Fruit fly (Drosophila melanogaster) whole organism, embryonic: ENCODE data around the gene SNRPG.

Experiments
- Atf6 ChIP-seq: fragments of 200-800 bp; sonication (Bioruptor generic); IDR thresholded peaks from 2 replicates; pipeline ENCODE4 v1.3.6; 2022; ENCODE audit warnings: missing biosample characterization, missing genetic modification characterization
- Awh ChIP-seq: fragments of 200-800 bp; sonication (Bioruptor generic); IDR thresholded peaks from 2 replicates; pipeline ENCODE4, ENCODE4 v1.3.6; 2022; ENCODE audit warnings: missing biosample characterization, missing genetic modification characterization
- B-H1 ChIP-seq: fragments of 200-800 bp; sonication (Bioruptor generic); IDR thresholded peaks from 3 replicates; pipeline ENCODE4 v1.3.6; 2022; ENCODE audit warnings: missing biosample characterization, missing genetic modification characterization
- BEAF-32 ChIP-seq: fragments of 200-800 bp; sonication (Bioruptor generic); optimal IDR thresholded peaks from 3 replicates; lab custom pipeline; 2017; ENCODE audit warnings: missing biosample characterization, missing genetic modification characterization, mild to moderate bottlenecking, moderate library complexity, missing genetic modification reagents
- Bteb2 ChIP-seq: fragments of 200-800 bp; sonication (Bioruptor generic); optimal IDR thresholded peaks from 2 replicates; lab custom pipeline; 2016; ENCODE audit warnings: missing biosample characterization, missing genetic modification characterization
- CG10462 ChIP-seq: fragments of 200-800 bp; sonication (Bioruptor generic); optimal IDR thresholded peaks from 2 replicates; lab custom pipeline; 2016; ENCODE audit warnings: missing biosample characterization, missing genetic modification characterization
- CG10565 ChIP-seq: fragments of 200-800 bp; sonication (Bioruptor generic); optimal IDR thresholded peaks from 3 replicates; lab custom pipeline; 2016; ENCODE audit warnings: missing biosample characterization, mild to moderate bottlenecking, missing genetic modification characterization
- CG11398 ChIP-seq: fragments of 200-800 bp; sonication (Bioruptor generic); optimal IDR thresholded peaks from 2 replicates; lab custom pipeline; 2016; ENCODE audit warnings: missing biosample characterization, missing genetic modification characterization
- CG12391 ChIP-seq: fragments of 200-800 bp; sonication (Bioruptor generic); optimal IDR thresholded peaks from 3 replicates; lab custom pipeline; 2018; ENCODE audit warnings: missing biosample characterization, mild to moderate bottlenecking, missing genetic modification characterization, moderate library complexity
- CG12744 ChIP-seq: fragments of 200-800 bp; sonication (Bioruptor generic); optimal IDR thresholded peaks from 2 replicates; lab custom pipeline; 2016; ENCODE audit warnings: missing biosample characterization, missing genetic modification characterization
- CG12769 ChIP-seq: fragments of 200-800 bp; sonication (Bioruptor generic); optimal IDR thresholded peaks from 2 replicates; lab custom pipeline; 2019; ENCODE audit warnings: missing biosample characterization, mild to moderate bottlenecking, missing genetic modification characterization, moderate library complexity
- CG13624 ChIP-seq: fragments of 200-800 bp; sonication (Bioruptor generic); optimal IDR thresholded peaks from 2 replicates; lab custom pipeline; 2016; ENCODE audit warnings: missing biosample characterization, missing genetic modification characterization
- CG15601 ChIP-seq: fragments of 200-800 bp; sonication (Bioruptor generic); optimal IDR thresholded peaks from 3 replicates; lab custom pipeline; 2019; ENCODE audit warnings: missing biosample characterization, mild to moderate bottlenecking, missing genetic modification characterization, moderate library complexity
- CG1603 ChIP-seq: fragments of 200-800 bp; sonication (Bioruptor generic); optimal IDR thresholded peaks from 2 replicates; lab custom pipeline; 2019; ENCODE audit warnings: missing biosample characterization, mild to moderate bottlenecking, missing genetic modification characterization, moderate library complexity
- CG18476 ChIP-seq: fragments of 200-800 bp; sonication (Bioruptor generic); optimal IDR thresholded peaks from 2 replicates; lab custom pipeline; 2016; ENCODE audit warnings: missing biosample characterization, mild to moderate bottlenecking, missing genetic modification characterization
- CG18599 ChIP-seq: fragments of 200-800 bp; sonication (Bioruptor generic); optimal IDR thresholded peaks from 3 replicates; lab custom pipeline; 2017; ENCODE audit warnings: missing biosample characterization, missing genetic modification characterization, mild to moderate bottlenecking, moderate library complexity, missing genetic modification reagents
- CG2875 ChIP-seq: fragments of 200-800 bp; sonication (Bioruptor generic); optimal IDR thresholded peaks from 2 replicates; lab custom pipeline; 2017; ENCODE audit warnings: missing biosample characterization, mild to moderate bottlenecking, missing genetic modification characterization, missing genetic modification reagents
- CG4854 ChIP-seq: fragments of 200-800 bp; sonication (Bioruptor generic); optimal IDR thresholded peaks from 2 replicates; lab custom pipeline; 2016; ENCODE audit warnings: missing biosample characterization, missing genetic modification characterization, inconsistent platforms
- CG7556 ChIP-seq: fragments of 200-800 bp; sonication (Bioruptor generic); optimal IDR thresholded peaks from 2 replicates; lab custom pipeline; 2017; ENCODE audit warnings: missing biosample characterization, mild to moderate bottlenecking, missing genetic modification characterization
- CG7928 ChIP-seq: fragments of 200-800 bp; sonication (Bioruptor generic); optimal IDR thresholded peaks from 2 replicates; lab custom pipeline; 2017; ENCODE audit warnings: missing biosample characterization, mild to moderate bottlenecking, missing genetic modification characterization
- CG8765 ChIP-seq: fragments of 200-800 bp; sonication (Bioruptor generic); IDR thresholded peaks from 2 replicates; pipeline ENCODE4 v1.3.6; 2022; ENCODE audit warnings: missing biosample characterization, missing genetic modification characterization
- Dad ChIP-seq: fragments of 200-800 bp; sonication (Bioruptor generic); optimal IDR thresholded peaks from 3 replicates; lab custom pipeline; 2016; ENCODE audit warnings: missing biosample characterization, missing genetic modification characterization
- Dbx ChIP-seq: fragments of 200-800 bp; sonication (Bioruptor generic); IDR thresholded peaks from 3 replicates; pipeline ENCODE4 v1.3.6; 2022; ENCODE audit warnings: missing biosample characterization, missing genetic modification characterization
- HLH3B ChIP-seq: fragments of 200-800 bp; sonication (Bioruptor generic); IDR thresholded peaks from 2 replicates; pipeline ENCODE4 v1.3.6; 2022; ENCODE audit warnings: missing biosample characterization, missing genetic modification characterization
- HLHmδ ChIP-seq: fragments of 200-800 bp; sonication (Bioruptor generic); optimal IDR thresholded peaks from 2 replicates; lab custom pipeline; 2018; ENCODE audit warnings: missing biosample characterization, mild to moderate bottlenecking, missing genetic modification characterization, moderate library complexity
- Hey ChIP-seq: fragments of 200-800 bp; sonication (Bioruptor generic); optimal IDR thresholded peaks from 3 replicates; lab custom pipeline; 2018; ENCODE audit warnings: missing biosample characterization, mild to moderate bottlenecking, missing genetic modification characterization
- MESR4 ChIP-seq: fragments of 200-800 bp; sonication (Bioruptor generic); optimal IDR thresholded peaks from 2 replicates; lab custom pipeline; 2018; ENCODE audit warnings: missing biosample characterization, mild to moderate bottlenecking, missing genetic modification characterization, moderate library complexity
- NC2α ChIP-seq: fragments of 200-800 bp; sonication (Bioruptor generic); optimal IDR thresholded peaks from 2 replicates; lab custom pipeline; 2016; ENCODE audit warnings: missing biosample characterization, missing genetic modification characterization
- Oli ChIP-seq: fragments of 200-800 bp; sonication (Bioruptor generic); optimal IDR thresholded peaks from 2 replicates; lab custom pipeline; 2018; ENCODE audit warnings: missing biosample characterization, mild to moderate bottlenecking, missing genetic modification characterization, moderate library complexity
- Opbp ChIP-seq: fragments of 200-800 bp; sonication (Bioruptor generic); IDR thresholded peaks from 3 replicates; pipeline ENCODE4 v1.3.6; 2022; ENCODE audit warnings: missing biosample characterization, missing genetic modification characterization; ENCODE audit not compliant: partially characterized antibody
- Scr ChIP-seq: fragments of 200-800 bp; sonication (Bioruptor generic); IDR thresholded peaks from 2 replicates; pipeline ENCODE4 v1.3.6; 2022; ENCODE audit warnings: missing biosample characterization, missing genetic modification characterization; ENCODE audit not compliant: partially characterized antibody
- Vsx1 ChIP-seq: fragments of 200-800 bp; sonication (Bioruptor generic); optimal IDR thresholded peaks from 2 replicates; lab custom pipeline; 2017; ENCODE audit warnings: missing biosample characterization, mild to moderate bottlenecking, missing genetic modification characterization, missing genetic modification reagents
- bab2 ChIP-seq: fragments of 200-800 bp; sonication (Bioruptor generic); optimal IDR thresholded peaks from 2 replicates; lab custom pipeline; 2016; ENCODE audit warnings: missing biosample characterization, missing genetic modification characterization
- cas ChIP-seq: fragments of 200-800 bp; sonication (Bioruptor generic); IDR thresholded peaks from 2 replicates; pipeline ENCODE4 v1.3.6; 2022; ENCODE audit warnings: missing biosample characterization, missing genetic modification characterization
- corto ChIP-seq: fragments of 200-800 bp; sonication (Bioruptor generic); optimal IDR thresholded peaks from 2 replicates; lab custom pipeline; 2016; ENCODE audit warnings: missing biosample characterization, mild to moderate bottlenecking, missing genetic modification characterization, moderate library complexity
- eve ChIP-seq, 2 experiments: fragments of >200 bp; optimal IDR thresholded peaks; 2 replicates each; lab custom pipeline; 2017; ENCODE audit warnings: missing biosample characterization in 2 of 2, missing genetic modification characterization in 2 of 2
- fd64A ChIP-seq: fragments of 200-800 bp; sonication (Bioruptor generic); optimal IDR thresholded peaks from 3 replicates; lab custom pipeline; 2018; ENCODE audit warnings: missing biosample characterization, mild to moderate bottlenecking, missing genetic modification characterization
- fru ChIP-seq: fragments of >200 bp; optimal IDR thresholded peaks from 2 replicates; lab custom pipeline; 2017
- hbn ChIP-seq: fragments of 200-800 bp; sonication (Bioruptor generic); IDR thresholded peaks from 2 replicates; pipeline ENCODE4 v1.3.6; 2022; ENCODE audit warnings: missing biosample characterization, missing genetic modification characterization; ENCODE audit not compliant: partially characterized antibody
- klu ChIP-seq: fragments of 200-800 bp; sonication (Bioruptor generic); IDR thresholded peaks from 2 replicates; pipeline ENCODE4 v1.3.6; 2022; ENCODE audit warnings: missing biosample characterization, missing genetic modification characterization
- kni ChIP-seq: fragments of 200-800 bp; sonication (Bioruptor generic); optimal IDR thresholded peaks from 3 replicates; lab custom pipeline; 2017; ENCODE audit warnings: mild to moderate bottlenecking, missing biosample characterization, missing genetic modification reagents, missing genetic modification characterization
- phol ChIP-seq: fragments of 200-800 bp; sonication (Bioruptor generic); optimal IDR thresholded peaks from 3 replicates; lab custom pipeline; 2018; ENCODE audit warnings: missing biosample characterization, mild to moderate bottlenecking, missing genetic modification characterization, moderate library complexity
- run ChIP-seq: fragments of 200-800 bp; sonication (Bioruptor generic); optimal IDR thresholded peaks from 3 replicates; lab custom pipeline; 2018; ENCODE audit warnings: missing biosample characterization, mild to moderate bottlenecking, missing genetic modification characterization
- sim ChIP-seq: fragments of 200-800 bp; sonication (Bioruptor generic); IDR thresholded peaks from 2 replicates; pipeline ENCODE4 v1.3.6; 2022; ENCODE audit warnings: missing biosample characterization, missing genetic modification characterization
- sima ChIP-seq: fragments of 200-800 bp; sonication (Bioruptor generic); optimal IDR thresholded peaks from 2 replicates; lab custom pipeline; 2016; ENCODE audit warnings: missing biosample characterization, missing genetic modification characterization
- slp2 ChIP-seq: fragments of 200-800 bp; sonication (Bioruptor generic); optimal IDR thresholded peaks from 2 replicates; lab custom pipeline; 2016; ENCODE audit warnings: missing biosample characterization, missing genetic modification characterization
- sna ChIP-seq: fragments of 200-800 bp; sonication (Bioruptor generic); IDR thresholded peaks from 2 replicates; pipeline ENCODE4 v1.3.6; 2022; ENCODE audit warnings: missing biosample characterization, missing genetic modification characterization; ENCODE audit not compliant: partially characterized antibody
- ssp ChIP-seq: fragments of 200-800 bp; sonication (Bioruptor generic); IDR thresholded peaks from 2 replicates; pipeline ENCODE4 v1.3.6; 2022; ENCODE audit warnings: missing biosample characterization, missing genetic modification characterization

The SNRPG gene

dm6 chrX:16650078-16651063 lies 10.2 kb upstream of the SNRPG start (continued):
- TF ChIP-seq slp2 (GFP tag; lab: Kevin White, UChicago) (peak; percentile 70), CG10462 (no peak), phol (tag; lab: Kevin White, UChicago) (peak; percentile 5), eve (GFP tag; optimal IDR thresholded peaks at IDR 0.05; lab: Kevin White, UChicago) (no peak), CG11398 (GFP tag; lab: Kevin White, UChicago) (no peak), sima (GFP tag; lab: Kevin White, UChicago) (no peak), corto (GFP tag; lab: Kevin White, UChicago) (no peak), fru (no peak), CG8765 (GFP tag; lab: Robert Waterston, UW) (no peak), cas (GFP tag; lab: Robert Waterston, UW) (no peak), Vsx1 (GFP tag; lab: Kevin White, UChicago) (peak; percentile 50), CG7556 (GFP tag; lab: Kevin White, UChicago) (no peak), Awh (no peak), Atf6 (peak; percentile 81; the same call in 1 of the 2 replicates), CG1603 (tag; lab: Kevin White, UChicago) (peak; percentile 41), CG7928 (GFP tag; lab: Kevin White, UChicago) (no peak), hbn (GFP tag; lab: Robert Waterston, UW) (no peak), BEAF-32 (no peak), CG12391 (no peak), NC2α (GFP tag; lab: Kevin White, UChicago) (no peak), Dbx (no peak), CG15601 (tag; lab: Kevin White, UChicago) (peak; percentile 37), klu (no peak), CG18599 (peak; percentile 43), B-H1 (GFP tag; lab: Robert Waterston, UW) (peak; percentile 68; the same call in 2 of the 3 replicates), Opbp (GFP tag; lab: Robert Waterston, UW) (no peak), kni (GFP tag; lab: Kevin White, UChicago) (no peak), CG12744 (GFP tag; lab: Kevin White, UChicago) (no peak), bab2 (GFP tag; lab: Kevin White, UChicago) (peak; percentile 73), Oli (tag; lab: Kevin White, UChicago) (peak; percentile 29), CG13624 (GFP tag; lab: Kevin White, UChicago) (peak; percentile 49), MESR4 (GFP tag; lab: Kevin White, UChicago) (no peak), sim (GFP tag; lab: Robert Waterston, UW) (0 out of 2 replicates have a peak, but pooled peaks have one; percentile 14), Scr (GFP tag; lab: Robert Waterston, UW) (no peak), ssp (GFP tag; lab: Robert Waterston, UW) (no peak), CG4854 (no peak), CG18476 (GFP tag; lab: Kevin White, UChicago) (no peak), CG10565 (GFP tag; lab: Kevin White, UChicago) (no peak), HLH3B (GFP tag; lab: Robert Waterston, UW) (peak; percentile 47; the same call in 1 of the 2 replicates), sna (GFP tag; lab: Robert Waterston, UW) (no peak), Bteb2 (no peak), Hey (no peak), Dad (GFP tag; lab: Kevin White, UChicago) (peak; percentile 76), fd64A (no peak), run (tag; lab: Kevin White, UChicago) (peak; percentile 83), HLHmδ (GFP tag; lab: Kevin White, UChicago) (no peak), CG12769 (tag; lab: Kevin White, UChicago) (peak; percentile 38), CG2875 (GFP tag; lab: Kevin White, UChicago) (no peak)
